In the genomic region with DNA sequence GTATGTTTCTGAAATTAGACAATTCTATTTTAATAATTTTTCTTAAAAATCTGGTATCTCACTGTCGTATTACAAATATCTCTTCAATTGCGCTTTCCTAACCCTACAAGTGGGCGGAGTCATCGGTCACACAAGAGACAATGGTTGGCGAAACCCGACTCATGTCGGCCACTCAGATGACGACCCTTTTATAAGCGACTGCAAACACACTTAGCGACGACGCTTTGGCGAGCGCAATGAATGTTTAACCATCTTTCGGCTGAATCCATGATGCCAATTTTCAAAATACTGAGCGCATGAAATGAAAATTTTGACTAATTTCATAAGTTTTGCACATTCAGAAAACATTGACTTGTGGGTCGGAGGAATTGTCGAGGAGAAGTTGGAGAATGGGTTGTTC, we compare ENCODE assay signal across 4 worm cellular contexts.
A peak's percentile ranks its signal among the peaks of the same experiment; 100 is the strongest.
TF ChIP-seq lines count a peak whose summit lies in the region.

No protein-coding gene starts in this region.

TF ChIP-seq in whole organism, L2 larva, 48 proteins besides CTCF, POLR2A, EP300 and RAD21 (continued from another document):
- TF ChIP-seq ceh-16 (tag; optimal IDR thresholded peaks at IDR 0.05; lab: Kevin White, UChicago) (peak; percentile 65), dmd-4 (tag; optimal IDR thresholded peaks at IDR 0.05; lab: Kevin White, UChicago) (peak; percentile 37), fos-1 (tag; optimal IDR thresholded peaks at IDR 0.05; lab: Kevin White, UChicago) (peak; percentile 73), elt-3 (tag; optimal IDR thresholded peaks at IDR 0.05; lab: Kevin White, UChicago) (no peak), nhr-10 (tag; optimal IDR thresholded peaks at IDR 0.05; lab: Kevin White, UChicago) (peak; percentile 51), alr-1 (tag; optimal IDR thresholded peaks at IDR 0.05; lab: Kevin White, UChicago) (no peak), mdl-1 (tag; optimal IDR thresholded peaks at IDR 0.05; lab: Kevin White, UChicago) (peak; percentile 33 to 44), mbf-1 (tag; optimal IDR thresholded peaks at IDR 0.05; lab: Kevin White, UChicago) (peak; percentile 14), nhr-6 (tag; optimal IDR thresholded peaks at IDR 0.05; lab: Kevin White, UChicago) (peak; percentile 76), sma-9 (GFP tag; optimal IDR thresholded peaks at IDR 0.05; lab: Kevin White, UChicago) (peak; percentile 99), sma-9 (tag; optimal IDR thresholded peaks at IDR 0.05; lab: Kevin White, UChicago) (no peak), lin-11 (tag; optimal IDR thresholded peaks at IDR 0.05; lab: Kevin White, UChicago) (peak; percentile 84), aly-2 (tag; optimal IDR thresholded peaks at IDR 0.05; lab: Kevin White, UChicago) (peak; percentile 60), ama-1 (optimal IDR thresholded peaks at IDR 0.05; lab: Kevin White, UChicago) (peak; percentile 14), ceh-82 (tag; optimal IDR thresholded peaks at IDR 0.05; lab: Kevin White, UChicago) (peak; percentile 85), C34F6.9 (tag; optimal IDR thresholded peaks at IDR 0.05; lab: Kevin White, UChicago) (peak; percentile 71), nhr-23 (tag; optimal IDR thresholded peaks at IDR 0.05; lab: Kevin White, UChicago) (no peak), nhr-21 (tag; optimal IDR thresholded peaks at IDR 0.05; lab: Kevin White, UChicago) (peak; percentile 91), sem-4 (tag; optimal IDR thresholded peaks at IDR 0.05; lab: Kevin White, UChicago) (peak; percentile 87), lin-39 (tag; optimal IDR thresholded peaks at IDR 0.05; lab: Kevin White, UChicago) (peak; percentile 81), nhr-12 (tag; optimal IDR thresholded peaks at IDR 0.05; lab: Kevin White, UChicago) (peak; percentile 40), gmeb-1 (tag; optimal IDR thresholded peaks at IDR 0.05; lab: Kevin White, UChicago) (peak; percentile 89), lsy-2 (tag; optimal IDR thresholded peaks at IDR 0.05; lab: Kevin White, UChicago) (peak; percentile 87 to 88), nhr-25 (tag; optimal IDR thresholded peaks at IDR 0.05; lab: Kevin White, UChicago) (no peak), mab-5 (tag; optimal IDR thresholded peaks at IDR 0.05; lab: Kevin White, UChicago) (peak; percentile 88), ZK546.5 (tag; optimal IDR thresholded peaks at IDR 0.05; lab: Kevin White, UChicago) (peak; percentile 23), nhr-129 (tag; optimal IDR thresholded peaks at IDR 0.05; lab: Kevin White, UChicago) (peak; percentile 86), nhr-237 (tag; optimal IDR thresholded peaks at IDR 0.05; lab: Kevin White, UChicago) (peak; percentile 63)

TF ChIP-seq in whole organism, L4 larva, 104 proteins besides CTCF, POLR2A, EP300 and RAD21 (continued from another document and continues in another):
- peak; percentile 30 for TF ChIP-seq nhr-25 (tag; optimal IDR thresholded peaks at IDR 0.05; lab: Kevin White, UChicago; ENCODE audit: borderline replicate concordance, insufficient read depth)
- peak; percentile 99 for TF ChIP-seq vab-7 (GFP tag; IDR thresholded peaks at IDR 0.05; lab: Robert Waterston, UW)
- peak; percentile 96 for TF ChIP-seq ceh-44 (GFP tag; IDR thresholded peaks at IDR 0.05; lab: Robert Waterston, UW)
- TF ChIP-seq unc-62 (GFP tag; optimal IDR thresholded peaks at IDR 0.05 in 1 of 2; lab: Kevin White, UChicago): no peak
- no peak for TF ChIP-seq unc-62 (tag; optimal IDR thresholded peaks at IDR 0.05; lab: Kevin White, UChicago)
- TF ChIP-seq spr-1 (tag; optimal IDR thresholded peaks at IDR 0.05; lab: Kevin White, UChicago): peak; percentile 97
- TF ChIP-seq T26A8.4 (GFP tag; IDR thresholded peaks at IDR 0.05; lab: Robert Waterston, UW): peak; percentile 99
- TF ChIP-seq madf-9 (GFP tag; conservative IDR thresholded peaks at IDR 0.05; lab: Robert Waterston, UW): peak; percentile 97
- peak; percentile 87 for TF ChIP-seq ceh-32 (tag; optimal IDR thresholded peaks at IDR 0.05; lab: Kevin White, UChicago; ENCODE audit: poor library complexity)
- peak; percentile 99 for TF ChIP-seq php-3 (GFP tag; IDR thresholded peaks at IDR 0.05; lab: Robert Waterston, UW)
- peak; percentile 100 for TF ChIP-seq Y105C5A.15 (GFP tag; IDR thresholded peaks at IDR 0.05; lab: Robert Waterston, UW)
- peak; percentile 97 for TF ChIP-seq nhr-102 (tag; optimal IDR thresholded peaks at IDR 0.05; lab: Kevin White, UChicago)
- peak; percentile 74 for TF ChIP-seq ces-1 (GFP tag; optimal IDR thresholded peaks at IDR 0.05; lab: Kevin White, UChicago)
- TF ChIP-seq ceh-28 (tag; optimal IDR thresholded peaks at IDR 0.05; lab: Kevin White, UChicago): no peak
- TF ChIP-seq mes-2 (tag; optimal IDR thresholded peaks at IDR 0.05; lab: Kevin White, UChicago; ENCODE audit: poor library complexity, severe bottlenecking): peak; percentile 96
- no peak for TF ChIP-seq pqm-1 (tag; optimal IDR thresholded peaks at IDR 0.05; lab: Kevin White, UChicago)
- TF ChIP-seq duxl-1 (tag; optimal IDR thresholded peaks at IDR 0.05; lab: Kevin White, UChicago; ENCODE audit: poor library complexity): peak; percentile 98
- TF ChIP-seq mdl-1 (tag; optimal IDR thresholded peaks at IDR 0.05; lab: Kevin White, UChicago): peak; percentile 8 to 59
- peak; percentile 66 for TF ChIP-seq zip-2 (tag; optimal IDR thresholded peaks at IDR 0.05; lab: Kevin White, UChicago)
- TF ChIP-seq lin-38 (GFP tag; IDR thresholded peaks at IDR 0.05; lab: Robert Waterston, UW): peak; percentile 95
- peak; percentile 72 to 86 for TF ChIP-seq lsy-2 (tag; optimal IDR thresholded peaks at IDR 0.05; lab: Kevin White, UChicago)
- TF ChIP-seq nhr-42 (GFP tag; IDR thresholded peaks at IDR 0.05; lab: Robert Waterston, UW): peak; percentile 98
- TF ChIP-seq unc-39 (tag; optimal IDR thresholded peaks at IDR 0.05; lab: Kevin White, UChicago): no peak
- TF ChIP-seq spr-3 (GFP tag; optimal IDR thresholded peaks at IDR 0.05; lab: Kevin White, UChicago): peak; percentile 99
- no peak for TF ChIP-seq lin-39 (tag; optimal IDR thresholded peaks at IDR 0.05; lab: Kevin White, UChicago)
- peak; percentile 98 for TF ChIP-seq aha-1 (tag; lab: Kevin White, UChicago)
- TF ChIP-seq nhr-6 (tag; optimal IDR thresholded peaks at IDR 0.05; lab: Kevin White, UChicago): peak; percentile 82
- TF ChIP-seq mep-1 (tag; optimal IDR thresholded peaks at IDR 0.05; lab: Kevin White, UChicago): peak; percentile 93
- TF ChIP-seq ZK337.2 (GFP tag; IDR thresholded peaks at IDR 0.05; lab: Robert Waterston, UW): peak; percentile 98
- peak; percentile 100 for TF ChIP-seq gei-8 (GFP tag; optimal IDR thresholded peaks at IDR 0.05; lab: Kevin White, UChicago)
- TF ChIP-seq saeg-2 (GFP tag; IDR thresholded peaks at IDR 0.05; lab: Robert Waterston, UW): peak; percentile 99
- no peak for TF ChIP-seq cey-2 (tag; optimal IDR thresholded peaks at IDR 0.05; lab: Kevin White, UChicago; ENCODE audit: borderline replicate concordance, insufficient read depth)
- TF ChIP-seq nhr-111 (GFP tag; optimal IDR thresholded peaks at IDR 0.05; lab: Kevin White, UChicago): peak; percentile 100

TF ChIP-seq in whole organism, late embryonic, 69 proteins besides CTCF, POLR2A, EP300 and RAD21 (continued from another document and continues in another):
- TF ChIP-seq nfya-1 (tag; optimal IDR thresholded peaks at IDR 0.05; lab: Kevin White, UChicago): peak; percentile 89
- peak; percentile 99 for TF ChIP-seq ceh-19 (GFP tag; optimal IDR thresholded peaks at IDR 0.05; lab: Kevin White, UChicago)
- peak; percentile 99 for TF ChIP-seq ztf-16 (tag; optimal IDR thresholded peaks at IDR 0.05; lab: Kevin White, UChicago)
- peak; percentile 98 for TF ChIP-seq fax-1 (tag; optimal IDR thresholded peaks at IDR 0.05; lab: Kevin White, UChicago)
- peak; percentile 98 for TF ChIP-seq che-1 (tag; optimal IDR thresholded peaks at IDR 0.05; lab: Kevin White, UChicago)
- TF ChIP-seq rnt-1 (tag; optimal IDR thresholded peaks at IDR 0.05; lab: Kevin White, UChicago): peak; percentile 97
- peak; percentile 95 for TF ChIP-seq K09A11.1 (tag; optimal IDR thresholded peaks at IDR 0.05; lab: Kevin White, UChicago; ENCODE audit: insufficient read depth)
- peak; percentile 83 for TF ChIP-seq odd-2 (tag; optimal IDR thresholded peaks at IDR 0.05; lab: Kevin White, UChicago)
- peak; percentile 99 for TF ChIP-seq K02D7.2 (tag; optimal IDR thresholded peaks at IDR 0.05; lab: Kevin White, UChicago)
- TF ChIP-seq ceh-30 (tag; optimal IDR thresholded peaks at IDR 0.05; lab: Kevin White, UChicago): peak; percentile 98
- TF ChIP-seq fkh-10 (GFP tag; optimal IDR thresholded peaks at IDR 0.05; lab: Kevin White, UChicago): peak; percentile 95
- TF ChIP-seq ttx-3 (tag; optimal IDR thresholded peaks at IDR 0.05; lab: Kevin White, UChicago): peak; percentile 98
- TF ChIP-seq Y22D7AL.16 (tag; optimal IDR thresholded peaks at IDR 0.05; lab: Kevin White, UChicago): peak; percentile 99
- TF ChIP-seq ref-2 (tag; optimal IDR thresholded peaks at IDR 0.05; lab: Kevin White, UChicago): peak; percentile 98
- peak; percentile 99 for TF ChIP-seq elt-2 (tag; optimal IDR thresholded peaks at IDR 0.05; lab: Kevin White, UChicago)
- TF ChIP-seq hlh-13 (GFP tag; optimal IDR thresholded peaks at IDR 0.05; lab: Kevin White, UChicago): peak; percentile 99
- TF ChIP-seq unc-42 (tag; optimal IDR thresholded peaks at IDR 0.05; lab: Kevin White, UChicago): peak; percentile 89
- peak; percentile 96 for TF ChIP-seq pha-2 (tag; optimal IDR thresholded peaks at IDR 0.05; lab: Kevin White, UChicago)
- peak; percentile 95 for TF ChIP-seq ceh-18 (tag; optimal IDR thresholded peaks at IDR 0.05; lab: Kevin White, UChicago)
- peak; percentile 98 for TF ChIP-seq dve-1 (tag; optimal IDR thresholded peaks at IDR 0.05; lab: Kevin White, UChicago)
- TF ChIP-seq T23F11.4 (GFP tag; optimal IDR thresholded peaks at IDR 0.05; lab: Kevin White, UChicago): peak; percentile 99
- TF ChIP-seq hlh-30 (tag; optimal IDR thresholded peaks at IDR 0.05; lab: Kevin White, UChicago; ENCODE audit: insufficient read depth): peak; percentile 77
- TF ChIP-seq gmeb-2 (tag; optimal IDR thresholded peaks at IDR 0.05; lab: Kevin White, UChicago): peak; percentile 100
- peak; percentile 98 for TF ChIP-seq npax-4 (tag; optimal IDR thresholded peaks at IDR 0.05; lab: Kevin White, UChicago)
- peak; percentile 100 for TF ChIP-seq pqm-1 (tag; optimal IDR thresholded peaks at IDR 0.05; lab: Kevin White, UChicago)
- TF ChIP-seq pat-9 (tag; optimal IDR thresholded peaks at IDR 0.05; lab: Kevin White, UChicago): peak; percentile 99
- TF ChIP-seq lin-11 (tag; optimal IDR thresholded peaks at IDR 0.05; lab: Kevin White, UChicago): peak; percentile 96
- peak; percentile 98 for TF ChIP-seq tbx-2 (tag; optimal IDR thresholded peaks at IDR 0.05; lab: Kevin White, UChicago)
- TF ChIP-seq ceh-6 (GFP tag; optimal IDR thresholded peaks at IDR 0.05; lab: Kevin White, UChicago): peak; percentile 99
- peak; percentile 99 for TF ChIP-seq ceh-2 (tag; optimal IDR thresholded peaks at IDR 0.05; lab: Kevin White, UChicago)
- peak; percentile 98 for TF ChIP-seq ceh-34 (tag; optimal IDR thresholded peaks at IDR 0.05; lab: Kevin White, UChicago)
- peak; percentile 97 for TF ChIP-seq C38D4.7 (GFP tag; optimal IDR thresholded peaks at IDR 0.05; lab: Kevin White, UChicago)
- TF ChIP-seq nhr-232 (tag; optimal IDR thresholded peaks at IDR 0.05; lab: Kevin White, UChicago): peak; percentile 97
- TF ChIP-seq unc-3 (GFP tag; conservative IDR thresholded peaks at IDR 0.05; lab: Robert Waterston, UW): peak; percentile 99
- TF ChIP-seq unc-3 (tag; optimal IDR thresholded peaks at IDR 0.05; lab: Kevin White, UChicago): peak; percentile 98
- TF ChIP-seq fkh-6 (tag; optimal IDR thresholded peaks at IDR 0.05; lab: Kevin White, UChicago): peak; percentile 98

TF ChIP-seq in whole organism, mixed stage, embryonic, 35 proteins besides CTCF, POLR2A, EP300 and RAD21 (continued from another document):
- peak; percentile 98 for TF ChIP-seq unc-39 (tag; optimal IDR thresholded peaks at IDR 0.05; lab: Kevin White, UChicago)
- peak; percentile 38 for TF ChIP-seq lsy-2 (tag; optimal IDR thresholded peaks at IDR 0.05; lab: Kevin White, UChicago)
- peak; percentile 99 for TF ChIP-seq cnd-1 (tag; optimal IDR thresholded peaks at IDR 0.05; lab: Kevin White, UChicago)
- TF ChIP-seq ztf-11 (tag; optimal IDR thresholded peaks at IDR 0.05; lab: Kevin White, UChicago): peak; percentile 88
- TF ChIP-seq M03D4.4 (tag; optimal IDR thresholded peaks at IDR 0.05; lab: Kevin White, UChicago): peak; percentile 98
- TF ChIP-seq zip-8 (tag; optimal IDR thresholded peaks at IDR 0.05; lab: Kevin White, UChicago): no peak
- TF ChIP-seq nhr-76 (tag; optimal IDR thresholded peaks at IDR 0.05; lab: Kevin White, UChicago): peak; percentile 88
- peak; percentile 92 for TF ChIP-seq lin-13 (tag; optimal IDR thresholded peaks at IDR 0.05; lab: Kevin White, UChicago)
